Worm (Caenorhabditis elegans): ENCODE data around the gene srw-26.

ce11 chrV:15952762-15953161, 20.5 kb upstream of the srw-26 start, which contains the start of gene srw-56:
- TF ChIP-seq M03D4.4 (tag; optimal IDR thresholded peaks at IDR 0.05) = no peak
- no peak for TF ChIP-seq ceh-43 (GFP tag; optimal IDR thresholded peaks at IDR 0.05)
- TF ChIP-seq nhr-28 (tag; optimal IDR thresholded peaks at IDR 0.05) = no peak
- no peak for TF ChIP-seq blmp-1 (tag; optimal IDR thresholded peaks at IDR 0.05)
- no peak for TF ChIP-seq nhr-76 (tag; optimal IDR thresholded peaks at IDR 0.05)
- no peak for TF ChIP-seq ztf-11 (tag; optimal IDR thresholded peaks at IDR 0.05)
- no peak for TF ChIP-seq flh-1 (GFP tag; optimal IDR thresholded peaks at IDR 0.05)
- no peak for TF ChIP-seq ces-1 (GFP tag; optimal IDR thresholded peaks at IDR 0.05)
- no peak for TF ChIP-seq mep-1 (tag; optimal IDR thresholded peaks at IDR 0.05)
- no peak for TF ChIP-seq nhr-237 (tag; optimal IDR thresholded peaks at IDR 0.05)
- TF ChIP-seq snpc-4 (tag; optimal IDR thresholded peaks at IDR 0.05) = no peak
- no peak for TF ChIP-seq mls-2 (tag; optimal IDR thresholded peaks at IDR 0.05)
- no peak for TF ChIP-seq lin-13 (tag; optimal IDR thresholded peaks at IDR 0.05)
- TF ChIP-seq elt-3 (tag; optimal IDR thresholded peaks at IDR 0.05) = no peak
